Fruit fly (Drosophila melanogaster) whole organism, prepupa: ENCODE results near the gene grsm.

Source experiments
- CG10669 ChIP-seq: fragments of 200-800 bp; sonication (Bioruptor generic); optimal IDR thresholded peaks from 3 replicates; lab custom pipeline; 2018; ENCODE audit warnings: missing biosample characterization, mild to moderate bottlenecking, missing genetic modification characterization, moderate library complexity
- CG11762 ChIP-seq: fragments of 200-800 bp; sonication (Bioruptor generic); optimal IDR thresholded peaks from 3 replicates; lab custom pipeline; 2016; ENCODE audit warnings: missing biosample characterization, missing genetic modification characterization; ENCODE audit not compliant: insufficient read depth
- CG16779 ChIP-seq: fragments of 200-800 bp; sonication (Bioruptor generic); optimal IDR thresholded peaks from 3 replicates; lab custom pipeline; 2017; ENCODE audit warnings: missing biosample characterization, mild to moderate bottlenecking, missing genetic modification characterization
- CG3032 ChIP-seq: fragments of 200-800 bp; optimal IDR thresholded peaks from 2 replicates; lab custom pipeline; 2019; ENCODE audit warnings: missing biosample characterization, mild to moderate bottlenecking, missing genetic modification characterization, moderate library complexity
- CG34406 ChIP-seq: fragments of 200-800 bp; sonication (Bioruptor generic); optimal IDR thresholded peaks from 3 replicates; lab custom pipeline; 2016; ENCODE audit warnings: missing biosample characterization, missing genetic modification characterization
- CG3919 ChIP-seq: fragments of 200-800 bp; sonication (Bioruptor generic); optimal IDR thresholded peaks from 3 replicates; lab custom pipeline; 2016; ENCODE audit warnings: missing biosample characterization, missing genetic modification characterization
- CG6163 ChIP-seq: fragments of 200-800 bp; sonication (Bioruptor generic); IDR thresholded peaks from 3 replicates; pipeline ENCODE4 v1.3.6; 2022; ENCODE audit warnings: missing biosample characterization, missing genetic modification characterization
- CG6808 ChIP-seq: fragments of 200-800 bp; sonication (Bioruptor generic); optimal IDR thresholded peaks from 3 replicates; lab custom pipeline; 2017; ENCODE audit warnings: missing biosample characterization, missing genetic modification characterization, mild to moderate bottlenecking, moderate library complexity, missing genetic modification reagents
- CG8119 ChIP-seq: fragments of 200-800 bp; sonication (Bioruptor generic); IDR thresholded peaks from 3 replicates; pipeline ENCODE4 v1.3.6; 2022; ENCODE audit warnings: missing biosample characterization, missing genetic modification characterization
- Eip75B ChIP-seq: fragments of 200-800 bp; sonication (Bioruptor generic); optimal IDR thresholded peaks from 3 replicates; lab custom pipeline; 2016; ENCODE audit warnings: missing biosample characterization, missing genetic modification characterization
- Ets96B ChIP-seq: fragments of 200-800 bp; optimal IDR thresholded peaks from 2 replicates; lab custom pipeline; 2019; ENCODE audit warnings: missing biosample characterization, mild to moderate bottlenecking, missing genetic modification characterization, moderate library complexity
- OdsH ChIP-seq: fragments of 200-800 bp; sonication (Bioruptor generic); optimal IDR thresholded peaks from 3 replicates; lab custom pipeline; 2016; ENCODE audit warnings: missing biosample characterization, missing genetic modification characterization
- acj6 ChIP-seq: fragments of 200-800 bp; sonication (Bioruptor generic); optimal IDR thresholded peaks from 3 replicates; lab custom pipeline; 2016; ENCODE audit warnings: missing biosample characterization, missing genetic modification characterization
- dsx ChIP-seq: fragments of 200-800 bp; optimal IDR thresholded peaks from 3 replicates; lab custom pipeline; 2019; ENCODE audit warnings: missing biosample characterization, mild to moderate bottlenecking, missing genetic modification characterization, moderate library complexity; ENCODE audit not compliant: poor library complexity, severe bottlenecking
- pdm3 ChIP-seq: fragments of 200-800 bp; sonication (Bioruptor generic); optimal IDR thresholded peaks from 3 replicates; lab custom pipeline; 2016; ENCODE audit warnings: missing biosample characterization, missing genetic modification characterization
- salr ChIP-seq, 2 experiments: fragments of 200-800 bp; sonication (Bioruptor generic); optimal IDR thresholded peaks; 3 replicates each; lab custom pipeline; 2016 to 2018; ENCODE audit warnings: missing biosample characterization in 2 of 2, missing genetic modification characterization in 2 of 2, mild to moderate bottlenecking in 1 of 2
- spab ChIP-seq: fragments of 200-800 bp; sonication (Bioruptor generic); optimal IDR thresholded peaks from 2 replicates; lab custom pipeline; 2017; ENCODE audit warnings: missing biosample characterization, mild to moderate bottlenecking, missing genetic modification characterization, missing genetic modification reagents
- vri ChIP-seq: fragments of 200-800 bp; sonication (Bioruptor generic); optimal IDR thresholded peaks from 3 replicates; lab custom pipeline; 2016; ENCODE audit warnings: missing biosample characterization, mild to moderate bottlenecking, missing genetic modification characterization

The grsm gene

DNA sequence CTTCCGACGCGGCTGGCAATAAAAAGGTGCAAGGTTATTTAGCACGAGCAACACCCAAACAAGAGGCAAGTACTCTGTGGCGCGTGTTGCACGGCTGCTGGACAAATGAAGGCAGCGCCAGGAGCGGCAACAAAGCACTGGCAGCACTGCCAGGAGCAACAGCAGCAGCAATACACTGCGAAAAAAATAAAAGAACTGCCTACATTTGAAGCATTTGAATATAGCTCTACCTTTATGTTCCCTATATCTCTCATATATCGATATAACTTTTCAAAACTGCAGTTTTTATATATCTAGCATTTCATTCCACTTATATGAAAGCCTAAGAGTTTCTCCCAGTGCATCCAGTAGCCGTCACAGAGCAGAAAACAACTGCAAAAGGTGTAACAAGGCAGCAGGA is 10.1 kb downstream of the grsm start (continued):
- TF ChIP-seq CG3919 (GFP tag; lab: Kevin White, UChicago) (peak; percentile 30), Ets96B (tag; lab: Kevin White, UChicago) (no peak), CG6163 (GFP tag; lab: Robert Waterston, UW) (peak; percentile 66; the same call in 2 of the 3 replicates), acj6 (GFP tag; lab: Kevin White, UChicago) (peak; percentile 10), OdsH (peak; percentile 33), CG10669 (no peak), spab (peak; percentile 36)

DNA sequence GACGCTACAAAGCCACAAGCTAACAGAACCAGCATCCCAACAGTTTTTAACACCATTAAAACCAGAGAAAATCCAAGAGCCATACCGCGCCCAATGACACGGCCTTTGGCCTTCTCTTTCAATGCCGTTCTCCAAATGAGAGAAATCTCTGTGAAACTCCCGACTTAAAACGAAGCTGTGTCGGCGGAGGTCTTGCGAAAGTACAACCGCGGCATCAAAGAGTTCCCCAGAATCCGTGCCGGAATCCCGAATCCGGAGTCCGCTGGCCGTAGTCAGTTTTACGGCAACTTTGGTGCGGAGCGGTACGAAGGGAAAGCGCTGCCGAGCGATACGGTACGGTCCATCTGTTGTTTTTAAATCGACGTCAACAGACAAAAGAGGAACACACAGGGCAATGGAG is 51.7 kb downstream of the grsm start, which contains the start of gene beat-Vb:
TSS of gene beat-Vb (plus strand) at position 246 of the 400 bp plus-strand sequence.
- no peak for TF ChIP-seq CG3032 (tag; lab: Kevin White, UChicago)
- TF ChIP-seq Ets96B (tag; lab: Kevin White, UChicago), result no peak
- no peak for TF ChIP-seq vri (GFP tag; lab: Kevin White, UChicago)
- TF ChIP-seq dsx (GFP tag; lab: Kevin White, UChicago), result no peak
- TF ChIP-seq CG8119 (GFP tag; lab: Robert Waterston, UW), result no peak
- TF ChIP-seq CG11762 (GFP tag; lab: Kevin White, UChicago), result no peak
- TF ChIP-seq pdm3 (GFP tag; lab: Kevin White, UChicago), result no peak
- TF ChIP-seq salr (GFP tag; optimal IDR thresholded peaks at IDR 0.05; lab: Kevin White, UChicago), result no peak
- no peak for TF ChIP-seq CG16779 (tag; lab: Kevin White, UChicago)
- TF ChIP-seq OdsH, result no peak
- TF ChIP-seq CG34406 (GFP tag; lab: Kevin White, UChicago), result no peak
- no peak for TF ChIP-seq CG6808 (GFP tag; lab: Kevin White, UChicago)
- TF ChIP-seq Eip75B (GFP tag; lab: Kevin White, UChicago), result no peak
- TF ChIP-seq, all 60 proteins: peak for 0

DNA sequence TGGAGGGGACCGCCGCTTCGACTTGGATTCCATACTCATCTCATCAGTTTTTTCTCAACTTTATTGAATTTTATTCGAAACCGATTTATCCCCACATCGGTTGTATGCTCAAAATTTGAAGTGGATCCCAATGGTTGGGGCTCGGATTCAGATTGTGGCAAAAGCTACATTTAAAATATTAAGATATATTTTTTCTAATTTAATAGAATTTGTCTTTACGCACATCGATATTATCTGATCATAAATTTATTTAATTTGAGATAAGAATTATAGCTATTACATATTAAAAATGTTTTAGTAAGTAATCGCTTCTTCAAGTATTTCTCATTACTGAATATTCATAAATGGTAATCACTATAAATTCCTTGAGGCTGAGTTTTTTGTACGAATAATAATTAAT is 56.3 kb downstream of the grsm start, which contains the start of gene CG10909:
TSS of gene CG10909 (minus strand) at position 101 of the 400 bp plus-strand sequence.
- no peak for TF ChIP-seq CG3919 (GFP tag; lab: Kevin White, UChicago)
